Worm (Caenorhabditis elegans): Measurements from ENCODE around the gene ras-1.

ras-1 gene

DNA sequence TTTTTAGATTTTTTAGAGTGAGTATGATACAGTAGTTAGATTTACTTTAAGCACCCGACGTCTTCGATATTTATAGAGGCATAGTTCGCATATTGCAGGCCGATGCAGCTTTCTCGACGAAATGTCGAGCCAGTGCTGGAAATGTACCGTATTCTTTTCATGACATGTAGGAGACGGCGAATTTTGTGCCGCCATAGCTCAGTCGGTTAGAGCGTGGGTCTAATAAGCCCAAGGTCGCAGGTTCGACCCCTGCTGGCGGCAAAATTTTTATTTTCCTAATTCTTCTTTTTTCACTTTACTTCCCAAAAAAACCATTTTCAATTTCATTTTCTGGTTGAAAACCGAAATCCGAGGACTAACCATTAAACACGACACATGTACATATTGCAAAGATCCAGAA lies 10.2 kb upstream of the ras-1 start (continued):
- TF ChIP-seq egl-27 (tag; optimal IDR thresholded peaks at IDR 0.05) (no peak), zip-2 (tag; optimal IDR thresholded peaks at IDR 0.05) (no peak), nhr-28 (tag; optimal IDR thresholded peaks at IDR 0.05) (no peak), hmg-1.1 (GFP tag; IDR thresholded peaks at IDR 0.05) (no peak), madf-5 (GFP tag; IDR thresholded peaks at IDR 0.05) (no peak), nhr-6 (tag; optimal IDR thresholded peaks at IDR 0.05) (no peak), F10B5.3 (tag; optimal IDR thresholded peaks at IDR 0.05) (no peak), Y105C5A.15 (GFP tag; IDR thresholded peaks at IDR 0.05) (no peak), lin-39 (tag; optimal IDR thresholded peaks at IDR 0.05) (no peak), zfp-3 (GFP tag; conservative IDR thresholded peaks at IDR 0.05) (no peak), ceh-62 (tag; optimal IDR thresholded peaks at IDR 0.05) (no peak), dmd-8 (GFP tag; IDR thresholded peaks at IDR 0.05) (no peak), zip-11 (GFP tag; IDR thresholded peaks at IDR 0.05) (no peak), mdl-1 (tag; optimal IDR thresholded peaks at IDR 0.05) (no peak), daf-12 (tag; optimal IDR thresholded peaks at IDR 0.05) (no peak), hif-1 (tag; optimal IDR thresholded peaks at IDR 0.05) (no peak), Y48G9A.11 (GFP tag; IDR thresholded peaks at IDR 0.05) (peak; percentile 48; the same call in 1 of the 2 replicates), nhr-25 (tag; optimal IDR thresholded peaks at IDR 0.05; ENCODE audit: borderline replicate concordance, insufficient read depth) (no peak), Y5F2A.4 (GFP tag; optimal IDR thresholded peaks at IDR 0.05) (no peak), rbr-2 (tag; optimal IDR thresholded peaks at IDR 0.05) (no peak), R02D3.7 (tag; optimal IDR thresholded peaks at IDR 0.05) (no peak), set-16 (GFP tag; IDR thresholded peaks at IDR 0.05) (no peak), ceh-28 (tag; optimal IDR thresholded peaks at IDR 0.05) (no peak), attf-4 (tag; optimal IDR thresholded peaks at IDR 0.05) (no peak), mes-2 (tag; optimal IDR thresholded peaks at IDR 0.05; ENCODE audit: poor library complexity, severe bottlenecking) (peak; percentile 46), hlh-30 (tag; optimal IDR thresholded peaks at IDR 0.05; ENCODE audit: insufficient read depth) (no peak), unc-39 (tag; optimal IDR thresholded peaks at IDR 0.05) (no peak), gei-8 (GFP tag; optimal IDR thresholded peaks at IDR 0.05) (no peak), ztf-11 (tag; optimal IDR thresholded peaks at IDR 0.05) (no peak), lin-15B (tag; optimal IDR thresholded peaks at IDR 0.05) (no peak), daf-19 (GFP tag; conservative IDR thresholded peaks at IDR 0.05) (no peak), nhr-48 (tag; optimal IDR thresholded peaks at IDR 0.05) (no peak), ceh-44 (GFP tag; IDR thresholded peaks at IDR 0.05) (0 out of 2 replicates have a peak, but pooled peaks have one; percentile 12), T26A8.4 (GFP tag; IDR thresholded peaks at IDR 0.05) (no peak), lir-3 (tag; optimal IDR thresholded peaks at IDR 0.05) (no peak), nhr-237 (tag; optimal IDR thresholded peaks at IDR 0.05) (no peak), ama-1 (optimal IDR thresholded peaks at IDR 0.05) (no peak), snpc-1.2 (GFP tag; IDR thresholded peaks at IDR 0.05) (peak; percentile 20; the same call in 1 of the 2 replicates), ceh-32 (tag; optimal IDR thresholded peaks at IDR 0.05; ENCODE audit: poor library complexity) (no peak), mxl-2 (GFP tag; conservative IDR thresholded peaks at IDR 0.05) (no peak), lin-1 (GFP tag; IDR thresholded peaks at IDR 0.05) (no peak), zag-1 (tag; optimal IDR thresholded peaks at IDR 0.05) (no peak), ZK337.2 (GFP tag; IDR thresholded peaks at IDR 0.05) (0 out of 2 replicates have a peak, but pooled peaks have one; percentile 36), saeg-2 (GFP tag; IDR thresholded peaks at IDR 0.05) (no peak), Y75B8A.6 (GFP tag; IDR thresholded peaks at IDR 0.05) (no peak), aly-2 (tag; optimal IDR thresholded peaks at IDR 0.05) (no peak), arid-1 (GFP tag; conservative IDR thresholded peaks at IDR 0.05) (0 out of 2 replicates have a peak, but pooled peaks have one; percentile 11), fkh-10 (GFP tag; optimal IDR thresholded peaks at IDR 0.05) (no peak), ctbp-1 (GFP tag; IDR thresholded peaks at IDR 0.05) (no peak), ceh-82 (tag; optimal IDR thresholded peaks at IDR 0.05) (no peak), dve-1 (tag; optimal IDR thresholded peaks at IDR 0.05; ENCODE audit: insufficient read depth) (no peak), tra-1 (GFP tag; IDR thresholded peaks at IDR 0.05) (no peak)

Data from whole organism, L4 larva.